Worm (Caenorhabditis elegans): ENCODE results near the gene F46B3.14.

- TF ChIP-seq ama-1 (optimal IDR thresholded peaks at IDR 0.05): no peak
- TF ChIP-seq flt-1 (GFP tag; IDR thresholded peaks at IDR 0.05): no peak
- TF ChIP-seq hnd-1 (tag; optimal IDR thresholded peaks at IDR 0.05): no peak
- TF ChIP-seq scrt-1 (GFP tag; IDR thresholded peaks at IDR 0.05): no peak
- no peak for TF ChIP-seq ceh-36 (tag; optimal IDR thresholded peaks at IDR 0.05)
- TF ChIP-seq F13C5.2 (tag; optimal IDR thresholded peaks at IDR 0.05): no peak
- no peak for TF ChIP-seq hmbx-1 (tag; optimal IDR thresholded peaks at IDR 0.05)
Measured at ce11 chrV:20638344-20638743, 7.2 kb upstream of the F46B3.14 start, which contains the start of gene Y44A6B.3.
